Worm (Caenorhabditis elegans) whole organism, L2 larva: Measurements from ENCODE around the gene F49F1.14.

Experiments
- aly-2 ChIP-seq: fragments of 150-350 bp; optimal IDR thresholded peaks from 2 replicates; lab custom pipeline; 2014; ENCODE audit warnings: missing biosample characterization, missing genetic modification characterization
- lsy-2 ChIP-seq, 2 experiments: fragments of 150-350 bp in 1 of 2; sonication (generic microtip) in 1 of 2; optimal IDR thresholded peaks; 2 replicates each; lab custom pipeline; 2014 to 2017; ENCODE audit warnings: missing biosample characterization in 2 of 2, missing genetic modification characterization in 2 of 2
- nhr-11 ChIP-seq: fragments of 150-350 bp; optimal IDR thresholded peaks from 2 replicates; lab custom pipeline; 2014; ENCODE audit warnings: missing biosample characterization, missing genetic modification characterization
- nhr-21 ChIP-seq: fragments of 150-350 bp; optimal IDR thresholded peaks from 2 replicates; lab custom pipeline; 2014; ENCODE audit warnings: missing biosample characterization, missing genetic modification characterization
- ztf-4 ChIP-seq: fragments of 150-350 bp; optimal IDR thresholded peaks from 2 replicates; lab custom pipeline; 2014; ENCODE audit warnings: missing biosample characterization, missing genetic modification characterization

ce11 chrIV:4093087-4093486 lies 19.2 kb downstream of the F49F1.14 start:
- no peak for TF ChIP-seq nhr-11 (tag; lab: Kevin White, UChicago)
- TF ChIP-seq ztf-4, result peak; percentile 55
- no peak for TF ChIP-seq aly-2 (tag; lab: Kevin White, UChicago)
- peak; percentile 62 to 83 for TF ChIP-seq lsy-2 (tag; optimal IDR thresholded peaks at IDR 0.05; lab: Kevin White, UChicago)
- peak; percentile 57 for TF ChIP-seq nhr-21
